Fruit fly (Drosophila melanogaster) whole organism, prepupa: ENCODE data around the gene CG11698.

ENCODE experiments used
- CG10631 ChIP-seq: fragments of 200-800 bp; sonication (Bioruptor generic); optimal IDR thresholded peaks from 2 replicates; lab custom pipeline; 2016; ENCODE audit warnings: missing biosample characterization, missing genetic modification characterization
- CG10669 ChIP-seq: fragments of 200-800 bp; sonication (Bioruptor generic); optimal IDR thresholded peaks from 3 replicates; lab custom pipeline; 2018; ENCODE audit warnings: missing biosample characterization, mild to moderate bottlenecking, missing genetic modification characterization, moderate library complexity
- CG11294 ChIP-seq: fragments of 200-800 bp; sonication (Bioruptor generic); IDR thresholded peaks from 2 replicates; pipeline ENCODE4 v1.3.6; 2022; ENCODE audit warnings: missing biosample characterization, missing genetic modification characterization
- CG11902 ChIP-seq: fragments of 200-800 bp; sonication (Bioruptor generic); optimal IDR thresholded peaks from 3 replicates; lab custom pipeline; 2016; ENCODE audit warnings: missing biosample characterization, missing genetic modification characterization
- CG16779 ChIP-seq: fragments of 200-800 bp; sonication (Bioruptor generic); optimal IDR thresholded peaks from 3 replicates; lab custom pipeline; 2017; ENCODE audit warnings: missing biosample characterization, mild to moderate bottlenecking, missing genetic modification characterization
- CG3032 ChIP-seq: fragments of 200-800 bp; optimal IDR thresholded peaks from 2 replicates; lab custom pipeline; 2019; ENCODE audit warnings: missing biosample characterization, mild to moderate bottlenecking, missing genetic modification characterization, moderate library complexity
- CG34406 ChIP-seq: fragments of 200-800 bp; sonication (Bioruptor generic); optimal IDR thresholded peaks from 3 replicates; lab custom pipeline; 2016; ENCODE audit warnings: missing biosample characterization, missing genetic modification characterization
- CG4318 ChIP-seq: fragments of 200-800 bp; sonication (Bioruptor generic); optimal IDR thresholded peaks from 3 replicates; lab custom pipeline; 2017; ENCODE audit warnings: missing biosample characterization, mild to moderate bottlenecking, missing genetic modification characterization
- CG6276 ChIP-seq: fragments of 200-800 bp; sonication (Bioruptor generic); optimal IDR thresholded peaks from 2 replicates; lab custom pipeline; 2017; ENCODE audit warnings: missing biosample characterization, mild to moderate bottlenecking, missing genetic modification characterization
- CG6792 ChIP-seq: fragments of 200-800 bp; sonication (Bioruptor generic); optimal IDR thresholded peaks from 3 replicates; lab custom pipeline; 2016; ENCODE audit warnings: missing biosample characterization, missing genetic modification characterization
- CG6854 ChIP-seq: fragments of 200-800 bp; sonication (Bioruptor generic); optimal IDR thresholded peaks from 2 replicates; lab custom pipeline; 2017; ENCODE audit warnings: missing biosample characterization, mild to moderate bottlenecking, missing genetic modification characterization
- CG7368 ChIP-seq: fragments of 200-800 bp; sonication (Bioruptor generic); optimal IDR thresholded peaks from 3 replicates; lab custom pipeline; 2016; ENCODE audit warnings: missing biosample characterization, missing genetic modification characterization
- CG8119 ChIP-seq: fragments of 200-800 bp; sonication (Bioruptor generic); IDR thresholded peaks from 3 replicates; pipeline ENCODE4 v1.3.6; 2022; ENCODE audit warnings: missing biosample characterization, missing genetic modification characterization
- CG8319 ChIP-seq: fragments of 200-800 bp; sonication (Bioruptor generic); optimal IDR thresholded peaks from 3 replicates; lab custom pipeline; 2016; ENCODE audit warnings: missing biosample characterization, missing genetic modification characterization
- Eip75B ChIP-seq: fragments of 200-800 bp; sonication (Bioruptor generic); optimal IDR thresholded peaks from 3 replicates; lab custom pipeline; 2016; ENCODE audit warnings: missing biosample characterization, missing genetic modification characterization
- Eip78C ChIP-seq: fragments of 200-800 bp; sonication (Bioruptor generic); peaks from one replicate; lab custom pipeline; 2016; ENCODE audit warnings: missing biosample characterization, missing genetic modification characterization
- Eip93F ChIP-seq: fragments of 200-800 bp; sonication (Bioruptor generic); optimal IDR thresholded peaks from 2 replicates; lab custom pipeline; 2016; ENCODE audit warnings: missing biosample characterization, mild to moderate bottlenecking, missing genetic modification characterization
- Ets96B ChIP-seq: fragments of 200-800 bp; optimal IDR thresholded peaks from 2 replicates; lab custom pipeline; 2019; ENCODE audit warnings: missing biosample characterization, mild to moderate bottlenecking, missing genetic modification characterization, moderate library complexity
- Gug ChIP-seq: fragments of 200-800 bp; sonication (Bioruptor generic); IDR thresholded peaks from 2 replicates; pipeline ENCODE4 v1.3.6; 2022; ENCODE audit warnings: missing biosample characterization, missing genetic modification characterization
- Hr38 ChIP-seq: sonication (Bioruptor generic); optimal IDR thresholded peaks from 2 replicates; lab custom pipeline; 2016; ENCODE audit warnings: missing biosample characterization, missing genetic modification characterization
- Lpt ChIP-seq: fragments of 200-800 bp; sonication (Bioruptor generic); optimal IDR thresholded peaks from 3 replicates; lab custom pipeline; 2016; ENCODE audit warnings: missing biosample characterization, missing genetic modification characterization
- Met ChIP-seq: fragments of 200-800 bp; sonication (Bioruptor generic); optimal IDR thresholded peaks from 3 replicates; lab custom pipeline; 2016; ENCODE audit warnings: missing biosample characterization, missing genetic modification characterization
- Sox102F ChIP-seq: fragments of 200-800 bp; sonication (Bioruptor generic); optimal IDR thresholded peaks from 2 replicates; lab custom pipeline; 2016; ENCODE audit warnings: missing biosample characterization, mild to moderate bottlenecking, missing genetic modification characterization
- Sox14 ChIP-seq: fragments of 200-800 bp; sonication (Bioruptor generic); optimal IDR thresholded peaks from 3 replicates; lab custom pipeline; 2016; ENCODE audit warnings: missing biosample characterization, missing genetic modification characterization
- Sox15 ChIP-seq: fragments of 200-800 bp; sonication (Bioruptor generic); optimal IDR thresholded peaks from 3 replicates; lab custom pipeline; 2016; ENCODE audit warnings: missing biosample characterization, missing genetic modification characterization
- achi ChIP-seq: fragments of 200-800 bp; sonication (Bioruptor generic); optimal IDR thresholded peaks from 3 replicates; lab custom pipeline; 2016; ENCODE audit warnings: missing biosample characterization, missing genetic modification characterization
- esn ChIP-seq: fragments of 200-800 bp; sonication (Bioruptor generic); optimal IDR thresholded peaks from 2 replicates; lab custom pipeline; 2016; ENCODE audit warnings: missing biosample characterization, mild to moderate bottlenecking, missing genetic modification characterization, moderate library complexity
- fd85E ChIP-seq: fragments of 200-800 bp; sonication (Bioruptor generic); optimal IDR thresholded peaks from 3 replicates; lab custom pipeline; 2016; ENCODE audit warnings: missing biosample characterization, missing genetic modification characterization
- fkh ChIP-seq: fragments of 200-800 bp; sonication (Bioruptor generic); optimal IDR thresholded peaks from 3 replicates; lab custom pipeline; 2017; ENCODE audit warnings: missing biosample characterization, mild to moderate bottlenecking, missing genetic modification characterization, moderate library complexity
- lz ChIP-seq: fragments of 200-800 bp; sonication (Bioruptor generic); optimal IDR thresholded peaks from 3 replicates; lab custom pipeline; 2016; ENCODE audit warnings: missing biosample characterization, missing genetic modification characterization
- net ChIP-seq: fragments of 200-800 bp; sonication (Bioruptor generic); optimal IDR thresholded peaks from 3 replicates; lab custom pipeline; 2016; ENCODE audit warnings: missing biosample characterization, missing genetic modification characterization
- salr ChIP-seq, 2 experiments: fragments of 200-800 bp; sonication (Bioruptor generic); optimal IDR thresholded peaks; 3 replicates each; lab custom pipeline; 2016 to 2018; ENCODE audit warnings: missing biosample characterization in 2 of 2, missing genetic modification characterization in 2 of 2, mild to moderate bottlenecking in 1 of 2
- spab ChIP-seq: fragments of 200-800 bp; sonication (Bioruptor generic); optimal IDR thresholded peaks from 2 replicates; lab custom pipeline; 2017; ENCODE audit warnings: missing biosample characterization, mild to moderate bottlenecking, missing genetic modification characterization, missing genetic modification reagents
- ss ChIP-seq, 2 experiments: fragments of 200-800 bp; sonication (Bioruptor generic); optimal IDR thresholded peaks; 2 replicates in 1 of 2; 3 replicates in 1 of 2; lab custom pipeline; 2017 to 2018; ENCODE audit warnings: mild to moderate bottlenecking in 2 of 2, missing biosample characterization in 2 of 2, missing genetic modification characterization in 2 of 2, moderate library complexity in 1 of 2
- topi ChIP-seq: fragments of 200-800 bp; sonication (Bioruptor generic); optimal IDR thresholded peaks from 3 replicates; lab custom pipeline; 2016; ENCODE audit warnings: missing biosample characterization, missing genetic modification characterization
- vri ChIP-seq: fragments of 200-800 bp; sonication (Bioruptor generic); optimal IDR thresholded peaks from 3 replicates; lab custom pipeline; 2016; ENCODE audit warnings: missing biosample characterization, mild to moderate bottlenecking, missing genetic modification characterization

Gene CG11698

dm6 chr3R:8349449-8350115 is 37.6 kb downstream of the CG11698 start, which contains the start of gene Atg13 (continued):
- TF ChIP-seq CG16779 (tag; lab: Kevin White, UChicago) (no peak), Met (GFP tag; lab: Kevin White, UChicago) (no peak), CG34406 (GFP tag; lab: Kevin White, UChicago) (no peak), net (GFP tag; lab: Kevin White, UChicago) (no peak), Gug (0 out of 2 replicates have a peak, but pooled peaks have one; percentile 36), Lpt (peak; percentile 60), salr (GFP tag; optimal IDR thresholded peaks at IDR 0.05; lab: Kevin White, UChicago) (peak; percentile 17 to 41), CG6276 (GFP tag; lab: Kevin White, UChicago) (peak; percentile 94), Hr38 (GFP tag; lab: Kevin White, UChicago) (no peak), Eip93F (GFP tag; lab: Kevin White, UChicago) (no peak), ss (GFP tag; optimal IDR thresholded peaks at IDR 0.05; lab: Kevin White, UChicago) (peak; percentile 90 to 94), fd85E (GFP tag; lab: Kevin White, UChicago) (no peak), CG11294 (no peak), Sox102F (GFP tag; lab: Kevin White, UChicago) (no peak), esn (GFP tag; lab: Kevin White, UChicago) (peak; percentile 32)

DNA sequence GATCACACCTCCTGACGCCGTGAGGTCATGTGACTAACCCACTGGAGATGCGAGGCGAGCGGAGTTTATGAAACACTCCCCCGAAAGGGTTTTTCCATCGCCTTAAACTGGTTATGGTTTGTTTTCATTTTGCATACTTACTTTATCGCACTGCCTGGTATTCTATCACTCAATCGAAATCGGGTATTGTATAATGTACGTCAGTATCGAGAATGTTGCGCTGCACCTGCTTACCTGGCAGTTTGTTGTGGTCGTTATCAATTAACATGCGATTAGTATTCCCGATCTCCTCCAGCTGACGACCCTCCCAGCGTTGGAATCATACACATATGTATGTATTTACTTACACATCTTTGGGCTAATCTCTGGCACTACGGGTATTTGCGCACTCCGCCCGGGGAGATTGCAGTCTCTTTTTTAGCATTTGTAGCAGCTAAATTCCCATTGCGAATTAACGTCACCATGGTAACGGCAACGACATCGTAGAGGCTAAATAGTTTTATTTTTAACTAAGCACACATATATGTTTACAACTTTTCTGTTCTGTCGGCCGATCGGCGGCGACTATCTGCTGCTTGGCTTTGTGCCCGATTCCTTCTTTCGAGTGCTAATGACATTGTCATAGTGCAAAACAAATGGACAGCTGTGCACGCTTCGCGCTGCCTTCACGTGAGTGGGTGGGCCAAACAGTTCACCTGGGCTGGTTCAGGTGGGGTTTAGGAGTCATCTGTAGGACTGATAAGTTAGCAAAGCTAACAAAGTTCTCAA is 41.2 kb downstream of the CG11698 start:
- TF ChIP-seq Eip75B, result no peak
- TF ChIP-seq salr (GFP tag; optimal IDR thresholded peaks at IDR 0.05; lab: Kevin White, UChicago), result no peak
- TF ChIP-seq CG10631 (GFP tag; lab: Kevin White, UChicago), result no peak
- no peak for TF ChIP-seq CG8119 (GFP tag; lab: Robert Waterston, UW)
- peak; percentile 90 for TF ChIP-seq vri (GFP tag; lab: Kevin White, UChicago)
- TF ChIP-seq topi (GFP tag; lab: Kevin White, UChicago), result no peak
- TF ChIP-seq Met (GFP tag; lab: Kevin White, UChicago), result no peak
- no peak for TF ChIP-seq CG6854 (GFP tag; lab: Kevin White, UChicago)
- TF ChIP-seq Sox15, result no peak
- TF ChIP-seq Ets96B (tag; lab: Kevin White, UChicago), result no peak
- no peak for TF ChIP-seq CG4318 (GFP tag; lab: Kevin White, UChicago)
- TF ChIP-seq fkh, result peak; percentile 45
- no peak for TF ChIP-seq CG10669
- peak; percentile 51 for TF ChIP-seq net (GFP tag; lab: Kevin White, UChicago)
- TF ChIP-seq CG11902 (GFP tag; lab: Kevin White, UChicago), result no peak
- peak; percentile 43 for TF ChIP-seq Eip78C (GFP tag; lab: Kevin White, UChicago)
- TF ChIP-seq Sox14 (GFP tag; lab: Kevin White, UChicago), result no peak
- TF ChIP-seq achi (GFP tag; lab: Kevin White, UChicago), result no peak
- TF ChIP-seq lz, result no peak
- TF ChIP-seq CG8319 (GFP tag; lab: Kevin White, UChicago), result no peak
- no peak for TF ChIP-seq CG3032 (tag; lab: Kevin White, UChicago)
- TF ChIP-seq CG7368, result no peak
- no peak for TF ChIP-seq CG6792

- TF ChIP-seq spab (GFP tag; lab: Kevin White, UChicago), result no peak
- TF ChIP-seq, all 60 proteins: peak for 0
Measured at dm6 chr3R:8353994-8354393, 42.0 kb downstream of the CG11698 start.
